Fruit fly (Drosophila melanogaster) whole organism, wandering third instar larva: Measurements from ENCODE around the gene Ac13E.

Source experiments
- Dfd ChIP-seq: fragments of >200 bp; optimal IDR thresholded peaks from 2 replicates; lab custom pipeline; 2017; ENCODE audit warnings: missing biosample characterization, missing genetic modification characterization
- Hr78 ChIP-seq: fragments of >200 bp; optimal IDR thresholded peaks from 2 replicates; lab custom pipeline; 2017; ENCODE audit warnings: missing biosample characterization, missing genetic modification characterization
- Myc ChIP-seq: fragments of >200 bp; optimal IDR thresholded peaks from 2 replicates; lab custom pipeline; 2017
- psq ChIP-seq: fragments of 200-800 bp; sonication (Bioruptor generic); optimal IDR thresholded peaks from 3 replicates; lab custom pipeline; 2017; ENCODE audit warnings: missing biosample characterization, mild to moderate bottlenecking, missing genetic modification characterization, moderate library complexity

- TF ChIP-seq Myc (lab: Kevin White, UChicago) (no peak), psq (GFP tag; lab: Kevin White, UChicago) (no peak), Hr78 (GFP tag; lab: Kevin White, UChicago) (no peak), Dfd (GFP tag; lab: Kevin White, UChicago) (no peak)
Observed at dm6 chrX:15532062-15532461, 22.0 kb downstream of the Ac13E start.
